Fruit fly (Drosophila melanogaster): ENCODE data around the gene CG17026.

Gene CG17026

DNA sequence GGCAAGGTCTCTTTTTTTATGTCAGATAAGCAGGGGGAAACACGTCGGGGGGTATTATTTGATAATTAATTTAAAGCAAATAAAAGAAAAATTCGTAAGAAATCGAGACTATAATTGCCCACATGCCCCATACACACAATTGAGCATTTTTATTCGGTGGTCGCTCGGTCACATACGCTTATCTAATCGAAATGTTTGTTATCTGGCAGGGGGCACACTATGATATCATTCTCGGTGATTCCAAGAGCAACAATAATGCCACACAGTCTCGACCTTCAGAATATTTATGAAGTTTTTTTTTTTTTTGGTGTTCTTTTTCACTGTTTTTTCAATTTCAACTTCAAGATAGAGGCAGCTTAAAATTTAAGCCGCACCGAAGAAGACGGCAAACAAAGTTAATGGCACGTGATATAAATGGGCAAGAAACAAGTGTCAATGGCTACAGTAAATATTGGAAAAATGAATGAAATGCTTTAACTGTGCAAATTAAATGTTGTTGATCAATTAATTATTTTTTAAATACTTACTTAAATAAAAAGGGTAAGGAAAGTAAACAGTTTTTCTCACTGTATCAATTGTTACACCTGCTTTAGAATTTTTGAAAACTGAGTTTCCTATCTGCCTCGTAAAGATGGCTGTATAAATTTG, 24.3 kb downstream of the CG17026 start (continued):
- TF ChIP-seq CG3407 (GFP tag; optimal IDR thresholded peaks at IDR 0.05) (no peak), CG10565 (GFP tag; optimal IDR thresholded peaks at IDR 0.05) (no peak), en (GFP tag; optimal IDR thresholded peaks at IDR 0.05) (no peak), jing (GFP tag; optimal IDR thresholded peaks at IDR 0.05) (no peak), CG8290 (GFP tag; optimal IDR thresholded peaks at IDR 0.05) (no peak), CG8290 (tag; optimal IDR thresholded peaks at IDR 0.05) (peak in 1 of 2 experiments; percentile 41), crp (GFP tag; optimal IDR thresholded peaks at IDR 0.05) (no peak), CG6854 (GFP tag; optimal IDR thresholded peaks at IDR 0.05) (no peak), pum (GFP tag; optimal IDR thresholded peaks at IDR 0.05) (no peak), Spps (tag; optimal IDR thresholded peaks at IDR 0.05) (no peak), gsb-n (tag; optimal IDR thresholded peaks at IDR 0.05) (no peak), gce (GFP tag; IDR thresholded peaks at IDR 0.05) (no peak), CG4424 (GFP tag; optimal IDR thresholded peaks at IDR 0.05) (peak; percentile 12), Hr3 (GFP tag; optimal IDR thresholded peaks at IDR 0.05) (peak; percentile 12), Ptx1 (GFP tag; IDR thresholded peaks at IDR 0.05) (no peak; the same call in none of the 2 replicates), pros (GFP tag; optimal IDR thresholded peaks at IDR 0.05) (peak; percentile 47), CG34224 (GFP tag; IDR thresholded peaks at IDR 0.05; ENCODE audit: partially characterized antibody) (no peak), wor (GFP tag; IDR thresholded peaks at IDR 0.05) (no peak), fd96Cb (tag; optimal IDR thresholded peaks at IDR 0.05) (peak; percentile 6), tin (GFP tag; optimal IDR thresholded peaks at IDR 0.05) (no peak), gcm2 (GFP tag; optimal IDR thresholded peaks at IDR 0.05) (no peak), Chrac-16 (GFP tag; optimal IDR thresholded peaks at IDR 0.05) (no peak), Nf-YA (GFP tag; IDR thresholded peaks at IDR 0.05) (no peak), Med (GFP tag) (peak; percentile 73), grau (tag; optimal IDR thresholded peaks at IDR 0.05) (peak; percentile 79), CG4328 (GFP tag; optimal IDR thresholded peaks at IDR 0.05) (peak; percentile 20), Nf-YC (tag; optimal IDR thresholded peaks at IDR 0.05) (no peak), dan (GFP tag; IDR thresholded peaks at IDR 0.05) (no peak), CG17568 (GFP tag; optimal IDR thresholded peaks at IDR 0.05) (no peak), ssp (GFP tag; IDR thresholded peaks at IDR 0.05) (no peak), zfh2 (GFP tag; optimal IDR thresholded peaks at IDR 0.05) (no peak), btn (GFP tag; optimal IDR thresholded peaks at IDR 0.05) (no peak), gfzf (GFP tag; optimal IDR thresholded peaks at IDR 0.05) (no peak), sim (GFP tag; IDR thresholded peaks at IDR 0.05) (no peak), mld (GFP tag; IDR thresholded peaks at IDR 0.05; ENCODE audit: partially characterized antibody) (no peak), CG6765 (GFP tag; optimal IDR thresholded peaks at IDR 0.05) (peak; percentile 50), Dbx (GFP tag; IDR thresholded peaks at IDR 0.05) (peak; percentile 39; the same call in 1 of the 3 replicates), bbx (GFP tag; IDR thresholded peaks at IDR 0.05; ENCODE audit: partially characterized antibody) (no peak), Ada2b (GFP tag; IDR thresholded peaks at IDR 0.05) (peak; percentile 45; the same call in 1 of the 2 replicates), lola (GFP tag; optimal IDR thresholded peaks at IDR 0.05) (no peak), BtbVII (GFP tag; optimal IDR thresholded peaks at IDR 0.05) (peak; percentile 52), ERR (GFP tag; optimal IDR thresholded peaks at IDR 0.05) (no peak), luna (GFP tag; optimal IDR thresholded peaks at IDR 0.05) (no peak), fru (optimal IDR thresholded peaks at IDR 0.05) (no peak), yki (optimal IDR thresholded peaks at IDR 0.05) (no peak), Neu2 (GFP tag; optimal IDR thresholded peaks at IDR 0.05; ENCODE audit: borderline replicate concordance) (no peak), CG11247 (GFP tag; IDR thresholded peaks at IDR 0.05) (peak; percentile 54; the same call in 1 of the 2 replicates), CG7372 (GFP tag; IDR thresholded peaks at IDR 0.05) (no peak), CG16779 (GFP tag; IDR thresholded peaks at IDR 0.05) (no peak), CG16815 (GFP tag; optimal IDR thresholded peaks at IDR 0.05) (no peak), Nf-YB (GFP tag; optimal IDR thresholded peaks at IDR 0.05) (no peak)

Data from whole organism, embryonic.